Fruit fly (Drosophila melanogaster) whole organism, embryonic: ENCODE results near the gene zuc.
A peak's percentile ranks its signal among the peaks of the same experiment; 100 is the strongest.

ENCODE experiments used
- ATbp ChIP-seq: fragments of 200-800 bp; sonication (Bioruptor generic); optimal IDR thresholded peaks from 2 replicates; lab custom pipeline; 2017; ENCODE audit warnings: missing biosample characterization, mild to moderate bottlenecking, missing genetic modification characterization, missing genetic modification reagents
- CG10209 ChIP-seq: fragments of 200-800 bp; sonication (Bioruptor generic); optimal IDR thresholded peaks from 3 replicates; lab custom pipeline; 2017; ENCODE audit warnings: missing biosample characterization, mild to moderate bottlenecking, missing genetic modification characterization, missing genetic modification reagents
- CG10274 ChIP-seq: fragments of 200-800 bp; sonication (Bioruptor generic); optimal IDR thresholded peaks from 3 replicates; lab custom pipeline; 2017; ENCODE audit warnings: missing biosample characterization, mild to moderate bottlenecking, missing genetic modification characterization
- CG10431 ChIP-seq: fragments of 200-800 bp; sonication (Bioruptor generic); optimal IDR thresholded peaks from 3 replicates; lab custom pipeline; 2018; ENCODE audit warnings: missing biosample characterization, mild to moderate bottlenecking, missing genetic modification characterization
- CG11456 ChIP-seq: fragments of 200-800 bp; sonication (Bioruptor generic); IDR thresholded peaks from 3 replicates; pipeline ENCODE4 v1.3.6; 2022; ENCODE audit warnings: missing biosample characterization, missing genetic modification characterization
- CG11560 ChIP-seq: fragments of 200-800 bp; sonication (Bioruptor generic); IDR thresholded peaks from 3 replicates; pipeline ENCODE4 v1.3.6; 2022; ENCODE audit warnings: missing biosample characterization, missing genetic modification characterization
- CG13296 ChIP-seq: fragments of 200-800 bp; sonication (Bioruptor generic); optimal IDR thresholded peaks from 3 replicates; lab custom pipeline; 2018; ENCODE audit warnings: missing biosample characterization, mild to moderate bottlenecking, missing genetic modification characterization
- CG13424 ChIP-seq: fragments of 200-800 bp; sonication (Bioruptor generic); optimal IDR thresholded peaks from 2 replicates; lab custom pipeline; 2019; ENCODE audit warnings: missing biosample characterization, mild to moderate bottlenecking, missing genetic modification characterization, moderate library complexity
- CG14050 ChIP-seq: fragments of 200-800 bp; sonication (Bioruptor generic); IDR thresholded peaks from 3 replicates; pipeline ENCODE4 v1.3.6; 2022; ENCODE audit warnings: missing biosample characterization, missing genetic modification characterization
- CG17186 ChIP-seq: fragments of 200-800 bp; sonication (Bioruptor generic); optimal IDR thresholded peaks from 3 replicates; lab custom pipeline; 2017; ENCODE audit warnings: missing biosample characterization, missing genetic modification reagents, missing genetic modification characterization
- CG17328 ChIP-seq: fragments of 200-800 bp; sonication (Bioruptor generic); IDR thresholded peaks from 2 replicates; pipeline ENCODE4 v1.3.6; 2022; ENCODE audit warnings: missing biosample characterization, missing genetic modification characterization
- CG17802 ChIP-seq: fragments of 200-800 bp; sonication (Bioruptor generic); optimal IDR thresholded peaks from 2 replicates; lab custom pipeline; 2018; ENCODE audit warnings: missing biosample characterization, mild to moderate bottlenecking, missing genetic modification characterization, moderate library complexity
- CG18262 ChIP-seq: fragments of 200-800 bp; optimal IDR thresholded peaks from 3 replicates; lab custom pipeline; 2019; ENCODE audit warnings: missing biosample characterization, mild to moderate bottlenecking, missing genetic modification characterization, moderate library complexity
- CG18599 ChIP-seq: fragments of 200-800 bp; sonication (Bioruptor generic); optimal IDR thresholded peaks from 3 replicates; lab custom pipeline; 2017; ENCODE audit warnings: missing biosample characterization, missing genetic modification characterization, mild to moderate bottlenecking, moderate library complexity, missing genetic modification reagents
- CG30431 ChIP-seq: fragments of 200-800 bp; sonication (Bioruptor generic); optimal IDR thresholded peaks from 2 replicates; lab custom pipeline; 2017; ENCODE audit warnings: missing biosample characterization, missing genetic modification characterization
- CG31388 ChIP-seq: fragments of 200-800 bp; sonication (Bioruptor generic); optimal IDR thresholded peaks from 2 replicates; lab custom pipeline; 2016; ENCODE audit warnings: missing biosample characterization, missing genetic modification characterization
- CG3407 ChIP-seq: fragments of 200-800 bp; sonication (Bioruptor generic); optimal IDR thresholded peaks from 2 replicates; lab custom pipeline; 2018; ENCODE audit warnings: missing biosample characterization, mild to moderate bottlenecking, missing genetic modification characterization
- CG4282 ChIP-seq: fragments of 200-800 bp; sonication (Bioruptor generic); optimal IDR thresholded peaks from 2 replicates; lab custom pipeline; 2016; ENCODE audit warnings: missing biosample characterization, missing genetic modification characterization
- CG6689 ChIP-seq: fragments of 200-800 bp; sonication (Bioruptor generic); IDR thresholded peaks from 2 replicates; pipeline ENCODE4 v1.3.6; 2022; ENCODE audit warnings: missing biosample characterization, missing genetic modification characterization
- CG7839 ChIP-seq: fragments of 200-800 bp; sonication (Bioruptor generic); optimal IDR thresholded peaks from 3 replicates; lab custom pipeline; 2018; ENCODE audit warnings: missing biosample characterization, mild to moderate bottlenecking, missing genetic modification characterization, moderate library complexity
- CG7963 ChIP-seq: fragments of 200-800 bp; sonication (Bioruptor generic); IDR thresholded peaks from 3 replicates; pipeline ENCODE4 v1.3.6; 2022; ENCODE audit warnings: missing biosample characterization, missing genetic modification characterization; ENCODE audit not compliant: partially characterized antibody
- CG8388 ChIP-seq: fragments of 200-800 bp; sonication (Bioruptor generic); optimal IDR thresholded peaks from 2 replicates; lab custom pipeline; 2019; ENCODE audit warnings: missing biosample characterization, mild to moderate bottlenecking, missing genetic modification characterization, moderate library complexity
- CG8924 ChIP-seq: fragments of 200-800 bp; optimal IDR thresholded peaks from 3 replicates; lab custom pipeline; 2019; ENCODE audit warnings: missing biosample characterization, mild to moderate bottlenecking, missing genetic modification characterization, moderate library complexity
- CG9932 ChIP-seq: fragments of 200-800 bp; sonication (Bioruptor generic); IDR thresholded peaks from 2 replicates; pipeline ENCODE4 v1.3.6; 2022; ENCODE audit warnings: missing biosample characterization, missing genetic modification characterization
- D ChIP-seq, 2 experiments: fragments of 200-800 bp in 1 of 2; fragments of >200 bp in 1 of 2; sonication (Bioruptor generic) in 1 of 2; optimal IDR thresholded peaks; 2 replicates in 1 of 2; 3 replicates in 1 of 2; lab custom pipeline; 2017; ENCODE audit warnings: mild to moderate bottlenecking in 1 of 2, missing biosample characterization in 1 of 2, missing genetic modification characterization in 1 of 2, missing genetic modification reagents in 1 of 2
- D19B ChIP-seq: fragments of 200-800 bp; sonication (Bioruptor generic); optimal IDR thresholded peaks from 2 replicates; lab custom pipeline; 2017; ENCODE audit warnings: missing biosample characterization, mild to moderate bottlenecking, missing genetic modification characterization
- Dad ChIP-seq: fragments of 200-800 bp; sonication (Bioruptor generic); optimal IDR thresholded peaks from 3 replicates; lab custom pipeline; 2016; ENCODE audit warnings: missing biosample characterization, missing genetic modification characterization
- Dfd ChIP-seq, 2 experiments: fragments of >200 bp; optimal IDR thresholded peaks; 2 replicates each; lab custom pipeline; 2017; ENCODE audit warnings: missing biosample characterization in 2 of 2, missing genetic modification characterization in 2 of 2
- ERR ChIP-seq: fragments of 200-800 bp; sonication (Bioruptor generic); optimal IDR thresholded peaks from 2 replicates; lab custom pipeline; 2016; ENCODE audit warnings: missing biosample characterization, missing genetic modification characterization
- Side ChIP-seq: fragments of 200-800 bp; sonication (Bioruptor generic); optimal IDR thresholded peaks from 2 replicates; lab custom pipeline; 2016; ENCODE audit warnings: missing biosample characterization, missing genetic modification characterization
- Sin3A ChIP-seq: fragments of >200 bp; optimal IDR thresholded peaks from 2 replicates; lab custom pipeline; 2018
- Ssrp ChIP-seq: fragments of 200-800 bp; sonication (Bioruptor generic); optimal IDR thresholded peaks from 2 replicates; lab custom pipeline; 2018; ENCODE audit warnings: missing biosample characterization, mild to moderate bottlenecking, missing genetic modification characterization, moderate library complexity
- bsh ChIP-seq, 2 experiments: fragments of 200-800 bp; sonication (Bioruptor generic); optimal IDR thresholded peaks; 2 replicates each; lab custom pipeline; 2017 to 2018; ENCODE audit warnings: mild to moderate bottlenecking in 2 of 2, missing biosample characterization in 2 of 2, missing genetic modification characterization in 2 of 2, moderate library complexity in 1 of 2
- cato ChIP-seq: fragments of 200-800 bp; sonication (Bioruptor generic); optimal IDR thresholded peaks from 2 replicates; lab custom pipeline; 2016; ENCODE audit warnings: missing biosample characterization, missing genetic modification characterization, borderline replicate concordance
- corto ChIP-seq: fragments of 200-800 bp; sonication (Bioruptor generic); optimal IDR thresholded peaks from 2 replicates; lab custom pipeline; 2016; ENCODE audit warnings: missing biosample characterization, mild to moderate bottlenecking, missing genetic modification characterization, moderate library complexity
- cwo ChIP-seq: fragments of 200-800 bp; sonication (Bioruptor generic); optimal IDR thresholded peaks from 3 replicates; lab custom pipeline; 2017; ENCODE audit warnings: missing biosample characterization, missing genetic modification characterization, mild to moderate bottlenecking, moderate library complexity, missing genetic modification reagents
- dmrt11E ChIP-seq: fragments of 200-800 bp; sonication (Bioruptor generic); optimal IDR thresholded peaks from 3 replicates; lab custom pipeline; 2018; ENCODE audit warnings: missing biosample characterization, mild to moderate bottlenecking, missing genetic modification characterization, moderate library complexity
- ems ChIP-seq: fragments of 200-800 bp; sonication (Bioruptor generic); optimal IDR thresholded peaks from 3 replicates; lab custom pipeline; 2016; ENCODE audit warnings: missing biosample characterization, missing genetic modification characterization
- fd64A ChIP-seq: fragments of 200-800 bp; sonication (Bioruptor generic); optimal IDR thresholded peaks from 3 replicates; lab custom pipeline; 2018; ENCODE audit warnings: missing biosample characterization, mild to moderate bottlenecking, missing genetic modification characterization
- ftz-f1 ChIP-seq: fragments of 200-800 bp; sonication (Bioruptor generic); optimal IDR thresholded peaks from 2 replicates; lab custom pipeline; 2016; ENCODE audit warnings: missing biosample characterization, missing genetic modification characterization
- klu ChIP-seq: fragments of 200-800 bp; sonication (Bioruptor generic); IDR thresholded peaks from 2 replicates; pipeline ENCODE4 v1.3.6; 2022; ENCODE audit warnings: missing biosample characterization, missing genetic modification characterization
- nmo ChIP-seq: fragments of 200-800 bp; sonication (Bioruptor generic); optimal IDR thresholded peaks from 2 replicates; lab custom pipeline; 2018; ENCODE audit warnings: missing biosample characterization, mild to moderate bottlenecking, missing genetic modification characterization, moderate library complexity
- nom ChIP-seq: fragments of 200-800 bp; sonication (Bioruptor generic); optimal IDR thresholded peaks from 2 replicates; lab custom pipeline; 2017; ENCODE audit warnings: missing biosample characterization, missing genetic modification characterization, mild to moderate bottlenecking, moderate library complexity, missing genetic modification reagents
- prd ChIP-seq, 3 experiments: fragments of >200 bp in 2 of 3; fragments of 200-800 bp in 1 of 3; sonication (Bioruptor generic) in 1 of 3; optimal IDR thresholded peaks in 2 of 3; IDR thresholded peaks in 1 of 3; 2 replicates in 2 of 3; 3 replicates in 1 of 3; pipeline versions ENCODE4 v1.3.6 to Lab custom; 2017 to 2022; ENCODE audit warnings: missing biosample characterization in 1 of 3, missing genetic modification characterization in 1 of 3
- sens ChIP-seq: fragments of 200-800 bp; sonication (Bioruptor generic); peaks from one replicate; lab custom pipeline; 2016; ENCODE audit warnings: missing biosample characterization, missing genetic modification characterization
- sqz ChIP-seq: fragments of 200-800 bp; sonication (Bioruptor generic); optimal IDR thresholded peaks from 3 replicates; lab custom pipeline; 2018; ENCODE audit warnings: missing biosample characterization, mild to moderate bottlenecking, missing genetic modification characterization
- toy ChIP-seq: fragments of 200-800 bp; sonication (Bioruptor generic); IDR thresholded peaks from 2 replicates; pipeline ENCODE4 v1.3.6; 2022; ENCODE audit warnings: missing biosample characterization, missing genetic modification characterization
- wor ChIP-seq: fragments of 200-800 bp; sonication (Bioruptor generic); IDR thresholded peaks from 2 replicates; pipeline ENCODE4 v1.3.6; 2022; ENCODE audit warnings: missing biosample characterization, missing genetic modification characterization

Gene zuc

DNA sequence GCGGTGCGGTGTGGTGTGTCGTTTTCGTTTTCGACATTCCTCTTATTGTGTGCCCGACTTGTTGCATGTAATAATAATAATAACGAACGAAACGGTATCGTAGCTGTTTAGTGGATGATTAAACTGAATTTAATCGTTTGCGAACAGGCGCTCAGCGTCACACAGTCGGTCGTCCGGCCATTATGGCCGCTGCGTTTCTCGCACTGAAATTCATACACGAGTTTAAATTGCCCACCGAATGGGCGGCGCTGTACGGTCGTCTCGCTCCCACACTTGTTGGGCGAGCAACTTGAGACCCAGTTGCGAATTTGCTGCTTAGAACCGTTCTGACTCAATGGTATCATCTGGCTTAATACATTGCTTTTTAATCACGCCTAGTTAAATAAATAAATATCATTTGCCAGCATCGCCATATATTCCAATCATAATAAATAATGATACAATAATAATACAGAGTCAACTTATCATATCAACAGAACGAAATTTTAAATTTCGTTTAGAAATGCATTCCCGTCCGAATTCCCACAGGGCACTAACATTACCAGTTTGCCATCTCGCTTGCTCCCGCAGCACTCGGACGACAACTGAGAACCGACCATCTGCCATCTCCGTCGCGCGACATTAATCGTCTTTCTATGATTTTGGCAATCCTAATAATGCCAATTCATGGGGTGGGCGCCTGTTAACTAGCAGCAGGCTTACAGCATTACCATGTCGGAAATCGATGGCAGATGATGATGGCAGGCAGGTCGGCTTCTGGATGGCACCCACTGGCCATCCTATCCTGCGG lies 21.4 kb upstream of the zuc start (continued):
- no peak for TF ChIP-seq wor
- TF ChIP-seq CG30431 (GFP tag; lab: Kevin White, UChicago), result peak; percentile 88
- peak; percentile 59 for TF ChIP-seq sqz (GFP tag; lab: Kevin White, UChicago)
- peak; percentile 80 for TF ChIP-seq CG8388 (GFP tag; lab: Kevin White, UChicago)
- no peak for TF ChIP-seq Sin3A (lab: Kevin White, UChicago)
- TF ChIP-seq prd (optimal IDR thresholded peaks at IDR 0.05; lab: Kevin White, UChicago), result no peak
- TF ChIP-seq prd (GFP tag; IDR thresholded peaks at IDR 0.05; lab: Robert Waterston, UW), result no peak
- peak; percentile 93 for TF ChIP-seq CG8924 (tag; lab: Kevin White, UChicago)
- TF ChIP-seq CG6689 (GFP tag; lab: Robert Waterston, UW), result no peak
- TF ChIP-seq Dad (GFP tag; lab: Kevin White, UChicago), result peak; percentile 68
- TF ChIP-seq CG17328 (GFP tag; lab: Robert Waterston, UW), result no peak
- no peak for TF ChIP-seq CG11456
- peak; percentile 93 for TF ChIP-seq nom (GFP tag; lab: Kevin White, UChicago)
- TF ChIP-seq CG13296, result peak; percentile 94
- TF ChIP-seq fd64A, result no peak
- peak; percentile 55 to 90 for TF ChIP-seq bsh (GFP tag; optimal IDR thresholded peaks at IDR 0.05; lab: Kevin White, UChicago)
- TF ChIP-seq CG10274 (GFP tag; lab: Kevin White, UChicago), result peak; percentile 76
- TF ChIP-seq CG10431, result peak; percentile 80
- TF ChIP-seq CG7839, result peak; percentile 95
- TF ChIP-seq CG11560, result no peak
- TF ChIP-seq cato (GFP tag; lab: Kevin White, UChicago), result peak; percentile 70
- peak; percentile 67 for TF ChIP-seq D19B (GFP tag; lab: Kevin White, UChicago)
- no peak for TF ChIP-seq ftz-f1 (GFP tag; lab: Kevin White, UChicago)
- no peak for TF ChIP-seq Dfd (GFP tag; optimal IDR thresholded peaks at IDR 0.05; lab: Kevin White, UChicago)
- TF ChIP-seq toy, result no peak
- TF ChIP-seq nmo (GFP tag; lab: Kevin White, UChicago), result peak; percentile 93
- TF ChIP-seq CG18262 (tag; lab: Kevin White, UChicago), result peak; percentile 100
- peak; percentile 43 for TF ChIP-seq CG31388 (GFP tag; lab: Kevin White, UChicago)
- TF ChIP-seq D (optimal IDR thresholded peaks at IDR 0.05; lab: Kevin White, UChicago), result no peak
- TF ChIP-seq D (GFP tag; optimal IDR thresholded peaks at IDR 0.05; lab: Kevin White, UChicago), result peak; percentile 78
- TF ChIP-seq ERR (GFP tag; lab: Kevin White, UChicago), result no peak
- peak; percentile 66 for TF ChIP-seq CG3407 (GFP tag; lab: Kevin White, UChicago)
- TF ChIP-seq CG4282, result no peak
- TF ChIP-seq Side (GFP tag; lab: Kevin White, UChicago), result peak; percentile 29
- no peak for TF ChIP-seq klu (GFP tag; lab: Robert Waterston, UW)
- no peak for TF ChIP-seq CG7963 (GFP tag; lab: Robert Waterston, UW)
- TF ChIP-seq CG14050 (GFP tag; lab: Robert Waterston, UW), result no peak
- peak; percentile 96 for TF ChIP-seq CG18599 (GFP tag; lab: Kevin White, UChicago)
- TF ChIP-seq ATbp (GFP tag; lab: Kevin White, UChicago), result peak; percentile 89
- TF ChIP-seq CG9932, result no peak
- no peak for TF ChIP-seq corto (GFP tag; lab: Kevin White, UChicago)
- TF ChIP-seq dmrt11E (tag; lab: Kevin White, UChicago), result peak; percentile 90
- TF ChIP-seq CG17802 (tag; lab: Kevin White, UChicago), result peak; percentile 58
- peak; percentile 88 for TF ChIP-seq cwo (GFP tag; lab: Kevin White, UChicago)
- peak; percentile 32 for TF ChIP-seq CG17186 (GFP tag; lab: Kevin White, UChicago)
- peak; percentile 84 for TF ChIP-seq ems (GFP tag; lab: Kevin White, UChicago)
- TF ChIP-seq CG13424 (tag; lab: Kevin White, UChicago), result peak; percentile 96
- peak; percentile 90 for TF ChIP-seq Ssrp (tag; lab: Kevin White, UChicago)
- peak; percentile 97 for TF ChIP-seq sens (GFP tag; lab: Kevin White, UChicago)
- TF ChIP-seq CG10209 (GFP tag; lab: Kevin White, UChicago), result peak; percentile 91
